Worm (Caenorhabditis elegans): ENCODE measurements around the gene F14H3.15.

DNA sequence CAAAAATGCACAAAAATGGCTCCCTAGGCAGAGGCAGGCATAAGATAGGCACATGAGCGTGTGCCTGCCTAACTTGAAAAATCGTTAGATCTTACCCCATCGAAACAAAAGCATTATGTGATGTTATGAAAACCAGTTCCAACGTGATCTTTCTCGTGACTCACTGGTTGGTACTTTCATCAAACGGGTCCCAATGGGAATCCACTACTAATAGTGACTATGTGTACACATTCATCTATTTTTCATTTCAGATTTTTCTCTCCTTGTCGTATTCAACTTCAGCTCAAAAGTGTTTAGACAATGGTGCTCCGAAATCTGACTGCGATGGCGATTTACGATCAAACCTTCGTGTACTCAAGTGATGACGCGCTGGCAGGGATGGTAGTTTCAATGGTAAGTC lies 42.4 kb downstream of the F14H3.15 start, which contains the start of gene srx-43:
- no peak for TF ChIP-seq hlh-1 (tag; optimal IDR thresholded peaks at IDR 0.05)
- TF ChIP-seq cnd-1 (tag; optimal IDR thresholded peaks at IDR 0.05), result no peak
- TF ChIP-seq M03D4.4 (tag; optimal IDR thresholded peaks at IDR 0.05), result no peak
- no peak for TF ChIP-seq mls-2 (tag; optimal IDR thresholded peaks at IDR 0.05)
- TF ChIP-seq mep-1 (tag; optimal IDR thresholded peaks at IDR 0.05), result no peak

Data from whole organism, mixed stage, embryonic.